Worm (Caenorhabditis elegans): ENCODE results near the gene ubc-26.
A peak's percentile ranks its signal among the peaks of the same experiment; 100 is the strongest.

ubc-26 gene

DNA sequence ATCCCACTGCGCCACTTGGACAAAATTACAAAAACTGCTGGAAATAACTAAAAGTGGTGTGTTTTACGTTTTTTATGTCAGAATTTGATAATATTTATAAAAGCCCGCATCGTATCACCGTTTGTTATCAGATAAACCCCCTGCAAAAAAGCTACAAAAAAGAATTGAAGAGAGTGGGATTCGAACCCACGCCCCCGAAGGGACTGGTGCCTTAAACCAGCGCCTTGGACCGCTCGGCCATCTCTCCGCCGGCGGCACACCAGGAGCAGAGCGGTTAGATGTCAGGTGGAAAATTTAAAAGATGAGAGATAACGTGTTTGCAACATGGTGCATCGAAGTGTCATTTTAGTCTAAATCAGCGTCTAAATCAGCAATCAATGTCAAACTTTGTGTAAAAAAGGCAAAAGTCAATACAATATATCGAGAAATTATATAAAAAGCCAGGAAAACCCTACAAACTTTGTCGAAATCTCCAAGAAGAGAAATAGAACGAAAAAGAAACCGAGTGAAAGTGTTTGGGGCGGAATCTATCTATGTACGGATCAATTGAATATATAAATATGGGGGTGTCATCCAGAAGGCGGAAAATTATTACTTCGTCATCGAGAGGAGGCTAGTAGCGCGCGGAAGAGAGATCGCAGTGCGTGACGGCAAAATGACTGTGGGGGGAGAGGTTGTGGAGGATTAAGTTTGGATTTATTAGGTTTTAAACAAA, 38.6 kb downstream of the ubc-26 start (continued):
- TF ChIP-seq dve-1 (tag; optimal IDR thresholded peaks at IDR 0.05; ENCODE audit: insufficient read depth) (no peak), R02D3.7 (tag; optimal IDR thresholded peaks at IDR 0.05) (no peak), lin-29 (GFP tag; IDR thresholded peaks at IDR 0.05) (no peak), pha-4 (GFP tag; IDR thresholded peaks at IDR 0.05) (peak; percentile 75; the same call in 1 of the 2 replicates), pha-4 (tag; optimal IDR thresholded peaks at IDR 0.05) (no peak), lin-38 (GFP tag; IDR thresholded peaks at IDR 0.05) (peak; percentile 67), nhr-42 (GFP tag; IDR thresholded peaks at IDR 0.05) (0 out of 2 replicates have a peak, but pooled peaks have one; percentile 50), ctbp-1 (GFP tag; IDR thresholded peaks at IDR 0.05) (0 out of 2 replicates have a peak, but pooled peaks have one; percentile 23), egl-43 (GFP tag; IDR thresholded peaks at IDR 0.05) (peak; percentile 85), Y75B8A.6 (GFP tag; IDR thresholded peaks at IDR 0.05) (no peak), aha-1 (tag) (peak; percentile 95), ceh-62 (tag; optimal IDR thresholded peaks at IDR 0.05) (no peak), ztf-7 (tag; optimal IDR thresholded peaks at IDR 0.05) (no peak), php-3 (GFP tag; IDR thresholded peaks at IDR 0.05) (0 out of 2 replicates have a peak, but pooled peaks have one; percentile 16), ceh-20 (GFP tag; IDR thresholded peaks at IDR 0.05) (no peak), unc-62 (GFP tag; optimal IDR thresholded peaks at IDR 0.05 in 1 of 2) (no peak), unc-62 (tag; optimal IDR thresholded peaks at IDR 0.05) (no peak), ceh-82 (tag; optimal IDR thresholded peaks at IDR 0.05) (no peak), zip-2 (tag; optimal IDR thresholded peaks at IDR 0.05) (no peak), hmg-1.1 (GFP tag; IDR thresholded peaks at IDR 0.05) (0 out of 2 replicates have a peak, but pooled peaks have one; percentile 11), tra-1 (GFP tag; IDR thresholded peaks at IDR 0.05) (peak; percentile 60; the same call in 1 of the 2 replicates), F49E8.2 (tag; optimal IDR thresholded peaks at IDR 0.05; ENCODE audit: borderline replicate concordance) (no peak), F26F4.8 (GFP tag; conservative IDR thresholded peaks at IDR 0.05) (0 out of 2 replicates have a peak, but pooled peaks have one; percentile 25), pqm-1 (tag; optimal IDR thresholded peaks at IDR 0.05) (no peak), zip-11 (GFP tag; IDR thresholded peaks at IDR 0.05) (no peak), hif-1 (tag; optimal IDR thresholded peaks at IDR 0.05) (no peak), daf-8 (GFP tag; IDR thresholded peaks at IDR 0.05) (no peak), attf-4 (tag; optimal IDR thresholded peaks at IDR 0.05) (no peak), nhr-6 (tag; optimal IDR thresholded peaks at IDR 0.05) (no peak), nhr-77 (tag; optimal IDR thresholded peaks at IDR 0.05) (no peak), egl-27 (tag; optimal IDR thresholded peaks at IDR 0.05) (no peak), unc-130 (GFP tag; optimal IDR thresholded peaks at IDR 0.05) (no peak), duxl-1 (tag; optimal IDR thresholded peaks at IDR 0.05; ENCODE audit: poor library complexity) (no peak), F10B5.3 (tag; optimal IDR thresholded peaks at IDR 0.05) (peak; percentile 20), dmd-8 (GFP tag; IDR thresholded peaks at IDR 0.05) (peak; percentile 76), mep-1 (tag; optimal IDR thresholded peaks at IDR 0.05) (no peak), daf-19 (GFP tag; conservative IDR thresholded peaks at IDR 0.05) (no peak), F37D6.2 (tag; optimal IDR thresholded peaks at IDR 0.05) (no peak), dpl-1 (GFP tag; optimal IDR thresholded peaks at IDR 0.05) (no peak), D1046.2 (GFP tag; IDR thresholded peaks at IDR 0.05) (0 out of 2 replicates have a peak, but pooled peaks have one; percentile 20), zfp-3 (GFP tag; conservative IDR thresholded peaks at IDR 0.05) (no peak), set-16 (GFP tag; IDR thresholded peaks at IDR 0.05) (peak; percentile 71), ceh-44 (GFP tag; IDR thresholded peaks at IDR 0.05) (no peak), fkh-10 (GFP tag; optimal IDR thresholded peaks at IDR 0.05) (no peak), snpc-4 (tag; optimal IDR thresholded peaks at IDR 0.05) (no peak), mxl-2 (GFP tag; conservative IDR thresholded peaks at IDR 0.05) (no peak), hlh-30 (tag; optimal IDR thresholded peaks at IDR 0.05; ENCODE audit: insufficient read depth) (no peak), ceh-28 (tag; optimal IDR thresholded peaks at IDR 0.05) (no peak), tag-97 (GFP tag; IDR thresholded peaks at IDR 0.05) (no peak), T20F7.1 (GFP tag; optimal IDR thresholded peaks at IDR 0.05) (no peak), zfp-2 (tag; optimal IDR thresholded peaks at IDR 0.05) (no peak)
